Worm (Caenorhabditis elegans) whole organism, mixed stage, embryonic: Measurements from ENCODE around the gene eif-2D.

ENCODE experiments used
- M03D4.4 ChIP-seq: sonication (generic microtip); optimal IDR thresholded peaks from 2 replicates; lab custom pipeline; 2017; ENCODE audit warnings: mild to moderate bottlenecking, missing genetic modification characterization, missing compliant biosample characterization
- bed-3 ChIP-seq: fragments of 200-800 bp; sonication (Bioruptor generic); optimal IDR thresholded peaks from 3 replicates; lab custom pipeline; 2018; ENCODE audit warnings: mild to moderate bottlenecking, missing genetic modification characterization, moderate library complexity, missing compliant biosample characterization
- blmp-1 ChIP-seq: fragments of 150-350 bp; optimal IDR thresholded peaks from 2 replicates; lab custom pipeline; 2014; ENCODE audit warnings: missing biosample characterization, missing genetic modification characterization
- ceh-39 ChIP-seq: fragments of 150-350 bp; optimal IDR thresholded peaks from 2 replicates; lab custom pipeline; 2014; ENCODE audit warnings: missing biosample characterization, missing genetic modification characterization
- ceh-43 ChIP-seq: fragments of 200-800 bp; sonication (Bioruptor generic); optimal IDR thresholded peaks from 2 replicates; lab custom pipeline; 2018; ENCODE audit warnings: mild to moderate bottlenecking, missing genetic modification characterization, moderate library complexity, missing compliant biosample characterization
- ceh-83 ChIP-seq: fragments of 200-800 bp; sonication (Bioruptor generic); optimal IDR thresholded peaks from 2 replicates; lab custom pipeline; 2018; ENCODE audit warnings: mild to moderate bottlenecking, missing genetic modification characterization, missing compliant biosample characterization
- ces-1 ChIP-seq: fragments of 150-350 bp; optimal IDR thresholded peaks from 2 replicates; lab custom pipeline; 2014; ENCODE audit warnings: missing biosample characterization, missing genetic modification reagents, missing genetic modification characterization
- cnd-1 ChIP-seq: fragments of 200-800 bp; sonication (Bioruptor generic); optimal IDR thresholded peaks from 2 replicates; lab custom pipeline; 2018; ENCODE audit warnings: mild to moderate bottlenecking, missing genetic modification characterization, missing compliant biosample characterization
- drap-1 ChIP-seq: fragments of 200-800 bp; sonication (Bioruptor generic); optimal IDR thresholded peaks from 3 replicates; lab custom pipeline; 2018; ENCODE audit warnings: mild to moderate bottlenecking, missing genetic modification characterization, missing compliant biosample characterization
- elt-1 ChIP-seq: sonication (generic microtip); optimal IDR thresholded peaks from 2 replicates; lab custom pipeline; 2017; ENCODE audit warnings: missing genetic modification characterization, mild to moderate bottlenecking, missing compliant biosample characterization, antibody characterized with exemption, moderate library complexity, borderline replicate concordance; ENCODE audit not compliant: insufficient read depth
- flh-1 ChIP-seq: fragments of 200-800 bp; sonication (Bioruptor generic); optimal IDR thresholded peaks from 2 replicates; lab custom pipeline; 2018; ENCODE audit warnings: mild to moderate bottlenecking, missing genetic modification characterization, moderate library complexity, missing compliant biosample characterization
- ham-2 ChIP-seq: fragments of 200-800 bp; sonication (Bioruptor generic); optimal IDR thresholded peaks from 2 replicates; lab custom pipeline; 2018; ENCODE audit warnings: mild to moderate bottlenecking, missing genetic modification characterization, missing compliant biosample characterization
- hlh-1 ChIP-seq: fragments of 150-350 bp; optimal IDR thresholded peaks from 2 replicates; lab custom pipeline; 2014; ENCODE audit warnings: missing biosample characterization, missing genetic modification reagents, missing genetic modification characterization
- lin-13 ChIP-seq: fragments of 150-350 bp; optimal IDR thresholded peaks from 2 replicates; lab custom pipeline; 2014; ENCODE audit warnings: missing biosample characterization, missing genetic modification characterization
- lin-32 ChIP-seq: fragments of 200-800 bp; sonication (Bioruptor generic); optimal IDR thresholded peaks from 2 replicates; lab custom pipeline; 2018; ENCODE audit warnings: mild to moderate bottlenecking, missing genetic modification characterization, missing compliant biosample characterization
- lsy-2 ChIP-seq: fragments of 150-350 bp; optimal IDR thresholded peaks from 2 replicates; lab custom pipeline; 2014; ENCODE audit warnings: missing biosample characterization, missing genetic modification characterization
- mab-5 ChIP-seq: fragments of 150-350 bp; optimal IDR thresholded peaks from 2 replicates; lab custom pipeline; 2014; ENCODE audit warnings: missing biosample characterization, missing genetic modification characterization
- mep-1 ChIP-seq: fragments of 150-350 bp; optimal IDR thresholded peaks from 2 replicates; lab custom pipeline; 2017; ENCODE audit warnings: missing biosample characterization, missing genetic modification reagents, missing genetic modification characterization, inconsistent platforms
- mls-2 ChIP-seq: sonication (generic microtip); optimal IDR thresholded peaks from 2 replicates; lab custom pipeline; 2016; ENCODE audit warnings: mild to moderate bottlenecking, missing genetic modification characterization, moderate library complexity, missing compliant biosample characterization
- nhr-12 ChIP-seq: fragments of 150-350 bp; optimal IDR thresholded peaks from 2 replicates; lab custom pipeline; 2014; ENCODE audit warnings: missing biosample characterization, missing genetic modification characterization
- nhr-2 ChIP-seq: fragments of 150-350 bp; optimal IDR thresholded peaks from 2 replicates; lab custom pipeline; 2014; ENCODE audit warnings: missing biosample characterization, missing genetic modification characterization
- nhr-237 ChIP-seq: fragments of 150-350 bp; optimal IDR thresholded peaks from 2 replicates; lab custom pipeline; 2014; ENCODE audit warnings: missing biosample characterization, missing genetic modification characterization
- nhr-28 ChIP-seq: fragments of 150-350 bp; optimal IDR thresholded peaks from 2 replicates; lab custom pipeline; 2014; ENCODE audit warnings: missing biosample characterization, missing genetic modification characterization
- nhr-76 ChIP-seq: sonication (generic microtip); optimal IDR thresholded peaks from 2 replicates; lab custom pipeline; 2017; ENCODE audit warnings: missing biosample characterization, missing genetic modification characterization
- sem-2 ChIP-seq: fragments of 200-800 bp; sonication (Bioruptor generic); optimal IDR thresholded peaks from 2 replicates; lab custom pipeline; 2018; ENCODE audit warnings: mild to moderate bottlenecking, missing genetic modification characterization, missing compliant biosample characterization
- snpc-4 ChIP-seq: fragments of 150-350 bp; optimal IDR thresholded peaks from 2 replicates; lab custom pipeline; 2014; ENCODE audit warnings: missing biosample characterization, missing genetic modification characterization
- sptf-1 ChIP-seq: sonication (generic microtip); optimal IDR thresholded peaks from 2 replicates; lab custom pipeline; 2017; ENCODE audit warnings: mild to moderate bottlenecking, missing genetic modification characterization, moderate library complexity, missing compliant biosample characterization
- tbx-8 ChIP-seq: fragments of 200-800 bp; sonication (Bioruptor generic); optimal IDR thresholded peaks from 2 replicates; lab custom pipeline; 2018; ENCODE audit warnings: mild to moderate bottlenecking, missing genetic modification characterization, moderate library complexity, missing compliant biosample characterization
- unc-120 ChIP-seq: sonication (generic microtip); optimal IDR thresholded peaks from 2 replicates; lab custom pipeline; 2017; ENCODE audit warnings: missing genetic modification characterization, missing compliant biosample characterization; ENCODE audit not compliant: poor library complexity, severe bottlenecking
- unc-39 ChIP-seq: fragments of 150-350 bp; optimal IDR thresholded peaks from 2 replicates; lab custom pipeline; 2014; ENCODE audit warnings: missing biosample characterization, missing genetic modification characterization
- unc-62 ChIP-seq: fragments of 150-350 bp; optimal IDR thresholded peaks from 2 replicates; lab custom pipeline; 2014; ENCODE audit warnings: missing biosample characterization, missing genetic modification reagents, missing genetic modification characterization
- zip-8 ChIP-seq: fragments of 150-350 bp; optimal IDR thresholded peaks from 2 replicates; lab custom pipeline; 2014; ENCODE audit warnings: missing biosample characterization, missing genetic modification characterization
- ztf-11 ChIP-seq: fragments of 150-350 bp; optimal IDR thresholded peaks from 2 replicates; lab custom pipeline; 2014; ENCODE audit warnings: missing biosample characterization, missing genetic modification characterization

The eif-2D gene

ce11 chrII:5667540-5667939, 24.0 kb upstream of the eif-2D start:
- TF ChIP-seq nhr-12 (tag; lab: Kevin White, UChicago) (no peak), lsy-2 (tag; lab: Kevin White, UChicago) (no peak), lin-13 (tag; lab: Kevin White, UChicago) (no peak), hlh-1 (no peak), elt-1 (tag; lab: Kevin White, UChicago) (peak; percentile 52), nhr-76 (no peak), ceh-39 (tag; lab: Kevin White, UChicago) (peak; percentile 70), ham-2 (GFP tag; lab: Kevin White, UChicago) (no peak), mep-1 (tag; lab: Kevin White, UChicago) (no peak), sem-2 (GFP tag; lab: Kevin White, UChicago) (peak; percentile 50), ceh-83 (GFP tag; lab: Kevin White, UChicago) (no peak), nhr-28 (tag; lab: Kevin White, UChicago) (no peak), blmp-1 (tag; lab: Kevin White, UChicago) (no peak), mab-5 (no peak), drap-1 (GFP tag; lab: Kevin White, UChicago) (peak; percentile 55), cnd-1 (tag; lab: Kevin White, UChicago) (no peak), tbx-8 (no peak), nhr-237 (tag; lab: Kevin White, UChicago) (no peak), unc-62 (GFP tag; lab: Kevin White, UChicago) (no peak), lin-32 (GFP tag; lab: Kevin White, UChicago) (no peak), ztf-11 (tag; lab: Kevin White, UChicago) (no peak), ces-1 (GFP tag; lab: Kevin White, UChicago) (no peak), snpc-4 (no peak), ceh-43 (GFP tag; lab: Kevin White, UChicago) (no peak), flh-1 (GFP tag; lab: Kevin White, UChicago) (no peak), unc-120 (tag; lab: Kevin White, UChicago) (no peak)
- TF ChIP-seq, all 35 proteins: peak for 4

- TF ChIP-seq cnd-1 (tag; lab: Kevin White, UChicago) (no peak), elt-1 (tag; lab: Kevin White, UChicago) (no peak), lin-13 (tag; lab: Kevin White, UChicago) (no peak), drap-1 (GFP tag; lab: Kevin White, UChicago) (no peak), mls-2 (no peak), lin-32 (GFP tag; lab: Kevin White, UChicago) (no peak), sem-2 (GFP tag; lab: Kevin White, UChicago) (no peak), sptf-1 (no peak), nhr-28 (tag; lab: Kevin White, UChicago) (no peak), blmp-1 (tag; lab: Kevin White, UChicago) (no peak), zip-8 (no peak), flh-1 (GFP tag; lab: Kevin White, UChicago) (no peak), mep-1 (tag; lab: Kevin White, UChicago) (no peak)
- TF ChIP-seq, all 35 proteins: peak for 0
Observed at ce11 chrII:5668830-5669229, 22.7 kb upstream of the eif-2D start, which contains the start of gene C25H3.7. Gene C25H3.7 (minus strand): TSS chrII:5668930.

ce11 chrII:5669580-5669979, 21.9 kb upstream of the eif-2D start, which contains the start of gene C25H3.17:
Gene C25H3.17 (minus strand): TSS chrII:5669680.
- TF ChIP-seq M03D4.4 (no peak), blmp-1 (tag; lab: Kevin White, UChicago) (no peak)

- TF ChIP-seq sptf-1 (no peak), lin-13 (tag; lab: Kevin White, UChicago) (no peak)
Observed at ce11 chrII:5680703-5681102, 10.8 kb upstream of the eif-2D start, which contains the start of gene flp-27. Gene flp-27 (plus strand): TSS chrII:5681003.

- TF ChIP-seq ztf-11 (tag; lab: Kevin White, UChicago) (no peak), snpc-4 (no peak), ceh-43 (GFP tag; lab: Kevin White, UChicago) (no peak), blmp-1 (tag; lab: Kevin White, UChicago) (no peak), bed-3 (GFP tag; lab: Kevin White, UChicago) (no peak), M03D4.4 (peak; percentile 8), nhr-2 (tag; lab: Kevin White, UChicago) (peak; percentile 12), lin-13 (tag; lab: Kevin White, UChicago) (no peak), unc-120 (tag; lab: Kevin White, UChicago) (no peak), ham-2 (GFP tag; lab: Kevin White, UChicago) (no peak), nhr-76 (no peak), nhr-28 (tag; lab: Kevin White, UChicago) (no peak), unc-39 (tag; lab: Kevin White, UChicago) (no peak), mls-2 (no peak), drap-1 (GFP tag; lab: Kevin White, UChicago) (no peak), tbx-8 (no peak), mep-1 (tag; lab: Kevin White, UChicago) (peak; percentile 6), ceh-39 (tag; lab: Kevin White, UChicago) (no peak), hlh-1 (no peak), zip-8 (no peak)
- TF ChIP-seq, all 35 proteins: peak for 3
Observed at ce11 chrII:5688959-5689358, 2.6 kb upstream of the eif-2D start, which contains the start of gene C25H3.11. Gene C25H3.11 (minus strand): TSS chrII:5689040.
